Fruit fly (Drosophila melanogaster) whole organism, embryonic: ENCODE data around the gene CG5254.

Source experiments
- Blimp-1 ChIP-seq: fragments of 200-800 bp; sonication (Bioruptor generic); optimal IDR thresholded peaks from 3 replicates; lab custom pipeline; 2018; ENCODE audit warnings: missing biosample characterization, missing genetic modification characterization, mild to moderate bottlenecking, moderate library complexity, missing genetic modification reagents
- CG10654 ChIP-seq: fragments of 200-800 bp; sonication (Bioruptor generic); optimal IDR thresholded peaks from 2 replicates; lab custom pipeline; 2016; ENCODE audit warnings: missing biosample characterization, missing genetic modification characterization
- CG12391 ChIP-seq: fragments of 200-800 bp; sonication (Bioruptor generic); optimal IDR thresholded peaks from 3 replicates; lab custom pipeline; 2018; ENCODE audit warnings: missing biosample characterization, mild to moderate bottlenecking, missing genetic modification characterization, moderate library complexity
- CG18764 ChIP-seq: fragments of 200-800 bp; sonication (Bioruptor generic); optimal IDR thresholded peaks from 3 replicates; lab custom pipeline; 2016; ENCODE audit warnings: missing biosample characterization, missing genetic modification characterization
- CG2129 ChIP-seq: fragments of 200-800 bp; sonication (Bioruptor generic); IDR thresholded peaks from 2 replicates; pipeline ENCODE4 v1.3.6; 2022; ENCODE audit warnings: missing biosample characterization, missing genetic modification characterization; ENCODE audit not compliant: partially characterized antibody
- CG3995 ChIP-seq: fragments of 200-800 bp; sonication (Bioruptor generic); optimal IDR thresholded peaks from 3 replicates; lab custom pipeline; 2016; ENCODE audit warnings: missing biosample characterization, missing genetic modification characterization
- CG43689 ChIP-seq: fragments of 200-800 bp; sonication (Bioruptor generic); IDR thresholded peaks from 2 replicates; pipeline ENCODE4 v1.3.6; 2022; ENCODE audit warnings: missing biosample characterization, missing genetic modification characterization
- CG4404 ChIP-seq: fragments of 200-800 bp; sonication (Bioruptor generic); IDR thresholded peaks from 2 replicates; pipeline ENCODE4 v1.3.6; 2022; ENCODE audit warnings: missing biosample characterization, missing genetic modification characterization
- CG6175 ChIP-seq: fragments of 200-800 bp; sonication (Bioruptor generic); IDR thresholded peaks from 3 replicates; pipeline ENCODE4 v1.3.6; 2022; ENCODE audit warnings: missing biosample characterization, missing genetic modification characterization
- CG6254 ChIP-seq: fragments of 200-800 bp; sonication (Bioruptor generic); optimal IDR thresholded peaks from 3 replicates; lab custom pipeline; 2017; ENCODE audit warnings: mild to moderate bottlenecking, missing biosample characterization, missing genetic modification reagents, missing genetic modification characterization
- CG6689 ChIP-seq: fragments of 200-800 bp; sonication (Bioruptor generic); IDR thresholded peaks from 2 replicates; pipeline ENCODE4 v1.3.6; 2022; ENCODE audit warnings: missing biosample characterization, missing genetic modification characterization
- CG7839 ChIP-seq: fragments of 200-800 bp; sonication (Bioruptor generic); optimal IDR thresholded peaks from 3 replicates; lab custom pipeline; 2018; ENCODE audit warnings: missing biosample characterization, mild to moderate bottlenecking, missing genetic modification characterization, moderate library complexity
- CG9932 ChIP-seq: fragments of 200-800 bp; sonication (Bioruptor generic); IDR thresholded peaks from 2 replicates; pipeline ENCODE4 v1.3.6; 2022; ENCODE audit warnings: missing biosample characterization, missing genetic modification characterization
- D19A ChIP-seq: fragments of 200-800 bp; optimal IDR thresholded peaks from 3 replicates; lab custom pipeline; 2019; ENCODE audit warnings: missing biosample characterization, mild to moderate bottlenecking, missing genetic modification characterization, moderate library complexity
- Dip2 ChIP-seq: fragments of 200-800 bp; sonication (Bioruptor generic); IDR thresholded peaks from 2 replicates; pipeline ENCODE4 v1.3.6; 2022; ENCODE audit warnings: missing biosample characterization, missing genetic modification characterization
- Drgx ChIP-seq: fragments of 200-800 bp; sonication (Bioruptor generic); IDR thresholded peaks from 2 replicates; pipeline ENCODE4 v1.3.6; 2022; ENCODE audit warnings: missing biosample characterization, missing genetic modification characterization
- Fer3 ChIP-seq: fragments of 200-800 bp; sonication (Bioruptor generic); optimal IDR thresholded peaks from 2 replicates; lab custom pipeline; 2018; ENCODE audit warnings: missing biosample characterization, mild to moderate bottlenecking, missing genetic modification characterization, moderate library complexity
- NC2β ChIP-seq: fragments of 200-800 bp; sonication (Bioruptor generic); optimal IDR thresholded peaks from 2 replicates; lab custom pipeline; 2016; ENCODE audit warnings: missing biosample characterization, missing genetic modification characterization
- Nf-YB ChIP-seq: fragments of 200-800 bp; sonication (Bioruptor generic); optimal IDR thresholded peaks from 3 replicates; lab custom pipeline; 2019; ENCODE audit warnings: missing biosample characterization, mild to moderate bottlenecking, missing genetic modification characterization, moderate library complexity
- NfI ChIP-seq: fragments of 200-800 bp; sonication (Bioruptor generic); optimal IDR thresholded peaks from 3 replicates; lab custom pipeline; 2018; ENCODE audit warnings: missing biosample characterization, mild to moderate bottlenecking, missing genetic modification characterization, moderate library complexity
- Poxn ChIP-seq: fragments of 200-800 bp; sonication (Bioruptor generic); IDR thresholded peaks from 2 replicates; pipeline ENCODE4 v1.3.6; 2022; ENCODE audit warnings: missing biosample characterization, missing genetic modification characterization
- Stat92E ChIP-seq, 3 experiments: fragments of >200 bp in 2 of 3; fragments of 200-800 bp in 1 of 3; sonication (Bioruptor generic) in 1 of 3; optimal IDR thresholded peaks; 2 replicates each; lab custom pipeline; 2017 to 2019; ENCODE audit warnings: missing biosample characterization in 3 of 3, missing genetic modification characterization in 3 of 3, mild to moderate bottlenecking in 1 of 3, moderate library complexity in 1 of 3
- Xrp1 ChIP-seq: fragments of 200-800 bp; sonication (Bioruptor generic); IDR thresholded peaks from 2 replicates; pipeline ENCODE4 v1.3.6; 2022; ENCODE audit warnings: missing biosample characterization, missing genetic modification characterization
- ab ChIP-seq: fragments of 200-800 bp; sonication (Bioruptor generic); optimal IDR thresholded peaks from 2 replicates; lab custom pipeline; 2016; ENCODE audit warnings: missing biosample characterization, missing genetic modification characterization
- aop ChIP-seq: fragments of 200-800 bp; sonication (Bioruptor generic); IDR thresholded peaks from 2 replicates; pipeline ENCODE4 v1.3.6; 2022; ENCODE audit warnings: missing biosample characterization, missing genetic modification characterization
- bab2 ChIP-seq: fragments of 200-800 bp; sonication (Bioruptor generic); optimal IDR thresholded peaks from 2 replicates; lab custom pipeline; 2016; ENCODE audit warnings: missing biosample characterization, missing genetic modification characterization
- dati ChIP-seq: fragments of 200-800 bp; sonication (Bioruptor generic); IDR thresholded peaks from 2 replicates; pipeline ENCODE4 v1.3.6; 2022; ENCODE audit warnings: missing biosample characterization, missing genetic modification characterization
- eve ChIP-seq, 2 experiments: fragments of >200 bp; optimal IDR thresholded peaks; 2 replicates each; lab custom pipeline; 2017; ENCODE audit warnings: missing biosample characterization in 2 of 2, missing genetic modification characterization in 2 of 2
- fd3F ChIP-seq: fragments of 200-800 bp; sonication (Bioruptor generic); optimal IDR thresholded peaks from 2 replicates; lab custom pipeline; 2018; ENCODE audit warnings: missing biosample characterization, mild to moderate bottlenecking, missing genetic modification characterization, moderate library complexity
- hb ChIP-seq: fragments of 200-800 bp; sonication (Bioruptor generic); IDR thresholded peaks from 3 replicates; pipeline ENCODE4 v1.3.6; 2022; ENCODE audit warnings: missing biosample characterization, missing genetic modification characterization; ENCODE audit not compliant: partially characterized antibody
- lov ChIP-seq, 2 experiments: fragments of 200-800 bp in 1 of 2; fragments of >200 bp in 1 of 2; sonication (Bioruptor generic) in 1 of 2; IDR thresholded peaks in 1 of 2; optimal IDR thresholded peaks in 1 of 2; 2 replicates in 1 of 2; 3 replicates in 1 of 2; pipeline versions ENCODE4 v1.3.6 to Lab custom; 2017 to 2022; ENCODE audit warnings: missing biosample characterization in 1 of 2, missing genetic modification characterization in 1 of 2
- nom ChIP-seq: fragments of 200-800 bp; sonication (Bioruptor generic); optimal IDR thresholded peaks from 2 replicates; lab custom pipeline; 2017; ENCODE audit warnings: missing biosample characterization, missing genetic modification characterization, mild to moderate bottlenecking, moderate library complexity, missing genetic modification reagents
- pan ChIP-seq, 4 experiments: fragments of >200 bp in 3 of 4; fragments of 200-800 bp in 1 of 4; sonication (Bioruptor generic) in 1 of 4; optimal IDR thresholded peaks in 3 of 4; IDR thresholded peaks in 1 of 4; 2 replicates each; pipeline versions ENCODE4 v1.3.6 to Lab custom; 2017 to 2022; ENCODE audit warnings: missing biosample characterization in 2 of 4, missing genetic modification characterization in 2 of 4, mixed read lengths in 1 of 4
- phol ChIP-seq: fragments of 200-800 bp; sonication (Bioruptor generic); optimal IDR thresholded peaks from 3 replicates; lab custom pipeline; 2018; ENCODE audit warnings: missing biosample characterization, mild to moderate bottlenecking, missing genetic modification characterization, moderate library complexity
- pzg ChIP-seq: fragments of 200-800 bp; sonication (Bioruptor generic); optimal IDR thresholded peaks from 3 replicates; lab custom pipeline; 2018; ENCODE audit warnings: missing biosample characterization, mild to moderate bottlenecking, missing genetic modification characterization, moderate library complexity
- sd ChIP-seq: fragments of 200-800 bp; sonication (Bioruptor generic); optimal IDR thresholded peaks from 3 replicates; lab custom pipeline; 2018; ENCODE audit warnings: missing biosample characterization, mild to moderate bottlenecking, missing genetic modification characterization, moderate library complexity
- sens ChIP-seq: fragments of 200-800 bp; sonication (Bioruptor generic); peaks from one replicate; lab custom pipeline; 2016; ENCODE audit warnings: missing biosample characterization, missing genetic modification characterization
- unpg ChIP-seq: fragments of 200-800 bp; sonication (Bioruptor generic); optimal IDR thresholded peaks from 3 replicates; lab custom pipeline; 2018; ENCODE audit warnings: missing biosample characterization, mild to moderate bottlenecking, missing genetic modification characterization, moderate library complexity
- zen ChIP-seq: fragments of 200-800 bp; sonication (Bioruptor generic); optimal IDR thresholded peaks from 3 replicates; lab custom pipeline; 2018; ENCODE audit warnings: missing biosample characterization, mild to moderate bottlenecking, missing genetic modification characterization, moderate library complexity
- zfh1 ChIP-seq: fragments of 200-800 bp; sonication (Bioruptor generic); IDR thresholded peaks from 3 replicates; pipeline ENCODE4 v1.3.6; 2022; ENCODE audit warnings: missing biosample characterization, missing genetic modification characterization

CG5254 gene

DNA sequence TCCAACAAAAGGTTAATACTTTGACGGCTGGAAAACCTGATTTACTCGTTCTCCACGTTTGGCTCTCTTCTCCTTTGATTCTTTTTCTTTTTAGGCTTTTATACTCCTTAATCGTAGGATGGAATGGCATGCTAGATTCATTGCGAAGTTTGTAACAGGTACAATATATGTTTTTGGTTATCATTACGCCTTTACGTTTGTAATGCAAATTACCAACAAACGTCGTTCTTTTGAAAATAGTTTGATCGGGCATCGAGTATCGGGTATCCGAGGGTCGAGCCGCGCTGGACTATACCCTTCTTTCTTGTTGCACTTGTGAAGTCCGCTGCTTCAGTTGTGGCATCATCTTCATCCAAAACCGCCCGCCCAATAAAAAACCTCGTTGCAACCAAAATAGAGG lies 38.3 kb upstream of the CG5254 start (continued):
- TF ChIP-seq CG10654 (GFP tag; lab: Kevin White, UChicago) (no peak), CG3995 (GFP tag; lab: Kevin White, UChicago) (no peak), sd (tag; lab: Kevin White, UChicago) (no peak), Blimp-1 (GFP tag; lab: Kevin White, UChicago) (peak; percentile 35), Poxn (no peak), Drgx (GFP tag; lab: Robert Waterston, UW) (peak; percentile 89), fd3F (GFP tag; lab: Kevin White, UChicago) (no peak), unpg (peak; percentile 2), Fer3 (no peak), CG7839 (tag; lab: Kevin White, UChicago) (peak; percentile 0), CG6254 (GFP tag; lab: Kevin White, UChicago) (no peak), phol (tag; lab: Kevin White, UChicago) (peak; percentile 9), NfI (no peak), NC2β (GFP tag; lab: Kevin White, UChicago) (no peak), Dip2 (GFP tag; lab: Robert Waterston, UW) (no peak), sens (GFP tag; lab: Kevin White, UChicago) (peak; percentile 72), pzg (GFP tag; lab: Kevin White, UChicago) (no peak), CG43689 (no peak), D19A (peak; percentile 62), ab (no peak), bab2 (no peak), zen (tag; lab: Kevin White, UChicago) (no peak), pan (optimal IDR thresholded peaks at IDR 0.05; lab: Kevin White, UChicago) (no peak), pan (GFP tag; optimal IDR thresholded peaks at IDR 0.05 in 1 of 2, IDR thresholded peaks at IDR 0.05 in 1 of 2) (peak in 1 of 2 experiments; percentile 15), eve (GFP tag; optimal IDR thresholded peaks at IDR 0.05; lab: Kevin White, UChicago) (no peak), CG18764 (GFP tag; lab: Kevin White, UChicago) (no peak), CG6175 (GFP tag; lab: Robert Waterston, UW) (no peak), CG9932 (no peak), nom (GFP tag; lab: Kevin White, UChicago) (peak; percentile 68), Stat92E (GFP tag; optimal IDR thresholded peaks at IDR 0.05; lab: Kevin White, UChicago) (no peak), CG12391 (tag; lab: Kevin White, UChicago) (peak; percentile 3), hb (no peak), Xrp1 (GFP tag; lab: Robert Waterston, UW) (peak; percentile 70), CG6689 (GFP tag; lab: Robert Waterston, UW) (0 out of 2 replicates have a peak, but pooled peaks have one; percentile 36), lov (optimal IDR thresholded peaks at IDR 0.05; lab: Kevin White, UChicago) (no peak), lov (GFP tag; IDR thresholded peaks at IDR 0.05; lab: Robert Waterston, UW) (no peak), CG2129 (GFP tag; lab: Robert Waterston, UW) (no peak), zfh1 (GFP tag; lab: Robert Waterston, UW) (0 out of 3 replicates have a peak, but pooled peaks have one; percentile 47), dati (GFP tag; lab: Robert Waterston, UW) (no peak), aop (GFP tag; lab: Robert Waterston, UW) (no peak), CG4404 (GFP tag; lab: Robert Waterston, UW) (no peak), Nf-YB (no peak)
